Fruit fly (Drosophila melanogaster) Kc167 (cell line): Measurements from ENCODE around the gene Cdc42.

Experiments used
- Myc ChIP-seq: fragments of >200 bp; optimal IDR thresholded peaks from 2 replicates; lab custom pipeline; 2017; ENCODE audit warnings: missing external identifiers
- Sin3A ChIP-seq: fragments of >200 bp; optimal IDR thresholded peaks from 2 replicates; lab custom pipeline; 2018; ENCODE audit warnings: missing external identifiers
- h ChIP-seq: fragments of >200 bp; optimal IDR thresholded peaks from 3 replicates; lab custom pipeline; 2018; ENCODE audit warnings: missing external identifiers
- insv ChIP-seq: fragments of >200 bp; optimal IDR thresholded peaks from 3 replicates; lab custom pipeline; 2018; ENCODE audit warnings: missing external identifiers
- psq ChIP-seq: fragments of >200 bp; optimal IDR thresholded peaks from 2 replicates; lab custom pipeline; 2017; ENCODE audit warnings: missing external identifiers
- ttk ChIP-seq: sonication (Bioruptor generic); optimal IDR thresholded peaks from 2 replicates; lab custom pipeline; 2017; ENCODE audit warnings: missing external identifiers

DNA sequence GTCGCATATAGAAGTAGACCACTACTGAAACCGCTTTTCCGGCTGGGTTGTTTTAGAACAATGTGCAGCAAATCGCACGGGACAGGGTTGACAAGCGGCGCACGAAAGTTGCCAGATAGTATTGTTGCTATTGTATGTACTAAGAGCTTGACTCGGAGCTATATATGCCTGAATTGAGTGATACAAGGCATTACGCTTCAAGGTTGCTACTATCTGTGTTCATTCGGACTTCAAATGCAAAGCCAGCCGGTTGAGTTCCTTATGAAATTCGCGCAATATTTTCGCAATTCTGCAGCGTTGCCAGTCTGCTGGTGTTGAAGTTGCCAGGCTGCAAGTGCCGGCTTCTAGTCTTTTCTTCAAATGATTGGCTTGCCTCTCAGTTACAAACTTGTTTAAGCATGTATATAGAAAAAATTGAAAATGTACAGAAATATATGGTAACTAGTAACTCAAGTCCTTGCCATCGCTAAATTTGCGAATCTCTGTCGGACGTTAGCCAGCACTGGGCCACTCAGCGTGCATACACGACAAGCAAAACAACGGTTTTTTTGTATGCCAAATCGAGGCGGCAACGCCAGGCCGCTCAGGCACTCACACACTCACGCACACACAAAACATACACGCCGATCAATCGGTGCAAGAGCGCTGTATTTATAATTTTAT, 45.0 kb upstream of the Cdc42 start, which contains the start of the genes Ranbp21 and Elys:
- TF ChIP-seq psq (lab: Kevin White, UChicago) (no peak), Myc (lab: Kevin White, UChicago) (no peak), ttk (lab: Kevin White, UChicago) (no peak), insv (no peak), h (lab: Kevin White, UChicago) (no peak), Sin3A (lab: Kevin White, UChicago) (no peak)
